Worm (Caenorhabditis elegans) whole organism, mixed stage, embryonic: ENCODE data around the gene C13A10.1.

Experiments used
- M03D4.4 ChIP-seq: sonication (generic microtip); optimal IDR thresholded peaks from 2 replicates; lab custom pipeline; 2017; ENCODE audit warnings: mild to moderate bottlenecking, missing genetic modification characterization, missing compliant biosample characterization
- bed-3 ChIP-seq: fragments of 200-800 bp; sonication (Bioruptor generic); optimal IDR thresholded peaks from 3 replicates; lab custom pipeline; 2018; ENCODE audit warnings: mild to moderate bottlenecking, missing genetic modification characterization, moderate library complexity, missing compliant biosample characterization
- blmp-1 ChIP-seq: fragments of 150-350 bp; optimal IDR thresholded peaks from 2 replicates; lab custom pipeline; 2014; ENCODE audit warnings: missing biosample characterization, missing genetic modification characterization
- ceh-39 ChIP-seq: fragments of 150-350 bp; optimal IDR thresholded peaks from 2 replicates; lab custom pipeline; 2014; ENCODE audit warnings: missing biosample characterization, missing genetic modification characterization
- ceh-43 ChIP-seq: fragments of 200-800 bp; sonication (Bioruptor generic); optimal IDR thresholded peaks from 2 replicates; lab custom pipeline; 2018; ENCODE audit warnings: mild to moderate bottlenecking, missing genetic modification characterization, moderate library complexity, missing compliant biosample characterization
- ceh-83 ChIP-seq: fragments of 200-800 bp; sonication (Bioruptor generic); optimal IDR thresholded peaks from 2 replicates; lab custom pipeline; 2018; ENCODE audit warnings: mild to moderate bottlenecking, missing genetic modification characterization, missing compliant biosample characterization
- cnd-1 ChIP-seq: fragments of 200-800 bp; sonication (Bioruptor generic); optimal IDR thresholded peaks from 2 replicates; lab custom pipeline; 2018; ENCODE audit warnings: mild to moderate bottlenecking, missing genetic modification characterization, missing compliant biosample characterization
- drap-1 ChIP-seq: fragments of 200-800 bp; sonication (Bioruptor generic); optimal IDR thresholded peaks from 3 replicates; lab custom pipeline; 2018; ENCODE audit warnings: mild to moderate bottlenecking, missing genetic modification characterization, missing compliant biosample characterization
- elt-1 ChIP-seq: sonication (generic microtip); optimal IDR thresholded peaks from 2 replicates; lab custom pipeline; 2017; ENCODE audit warnings: missing genetic modification characterization, mild to moderate bottlenecking, missing compliant biosample characterization, antibody characterized with exemption, moderate library complexity, borderline replicate concordance; ENCODE audit not compliant: insufficient read depth
- elt-3 ChIP-seq: fragments of 150-350 bp; optimal IDR thresholded peaks from 2 replicates; lab custom pipeline; 2014; ENCODE audit warnings: missing biosample characterization, missing genetic modification characterization
- flh-1 ChIP-seq: fragments of 200-800 bp; sonication (Bioruptor generic); optimal IDR thresholded peaks from 2 replicates; lab custom pipeline; 2018; ENCODE audit warnings: mild to moderate bottlenecking, missing genetic modification characterization, moderate library complexity, missing compliant biosample characterization
- ham-2 ChIP-seq: fragments of 200-800 bp; sonication (Bioruptor generic); optimal IDR thresholded peaks from 2 replicates; lab custom pipeline; 2018; ENCODE audit warnings: mild to moderate bottlenecking, missing genetic modification characterization, missing compliant biosample characterization
- hlh-1 ChIP-seq: fragments of 150-350 bp; optimal IDR thresholded peaks from 2 replicates; lab custom pipeline; 2014; ENCODE audit warnings: missing biosample characterization, missing genetic modification reagents, missing genetic modification characterization
- lin-13 ChIP-seq: fragments of 150-350 bp; optimal IDR thresholded peaks from 2 replicates; lab custom pipeline; 2014; ENCODE audit warnings: missing biosample characterization, missing genetic modification characterization
- mab-5 ChIP-seq: fragments of 150-350 bp; optimal IDR thresholded peaks from 2 replicates; lab custom pipeline; 2014; ENCODE audit warnings: missing biosample characterization, missing genetic modification characterization
- mep-1 ChIP-seq: fragments of 150-350 bp; optimal IDR thresholded peaks from 2 replicates; lab custom pipeline; 2017; ENCODE audit warnings: missing biosample characterization, missing genetic modification reagents, missing genetic modification characterization, inconsistent platforms
- mls-2 ChIP-seq: sonication (generic microtip); optimal IDR thresholded peaks from 2 replicates; lab custom pipeline; 2016; ENCODE audit warnings: mild to moderate bottlenecking, missing genetic modification characterization, moderate library complexity, missing compliant biosample characterization
- nhr-12 ChIP-seq: fragments of 150-350 bp; optimal IDR thresholded peaks from 2 replicates; lab custom pipeline; 2014; ENCODE audit warnings: missing biosample characterization, missing genetic modification characterization
- nhr-2 ChIP-seq: fragments of 150-350 bp; optimal IDR thresholded peaks from 2 replicates; lab custom pipeline; 2014; ENCODE audit warnings: missing biosample characterization, missing genetic modification characterization
- nhr-237 ChIP-seq: fragments of 150-350 bp; optimal IDR thresholded peaks from 2 replicates; lab custom pipeline; 2014; ENCODE audit warnings: missing biosample characterization, missing genetic modification characterization
- pha-4 ChIP-seq: fragments of 150-350 bp; optimal IDR thresholded peaks from 2 replicates; lab custom pipeline; 2018; ENCODE audit warnings: missing biosample characterization, missing genetic modification reagents, missing genetic modification characterization
- sem-2 ChIP-seq: fragments of 200-800 bp; sonication (Bioruptor generic); optimal IDR thresholded peaks from 2 replicates; lab custom pipeline; 2018; ENCODE audit warnings: mild to moderate bottlenecking, missing genetic modification characterization, missing compliant biosample characterization
- sptf-1 ChIP-seq: sonication (generic microtip); optimal IDR thresholded peaks from 2 replicates; lab custom pipeline; 2017; ENCODE audit warnings: mild to moderate bottlenecking, missing genetic modification characterization, moderate library complexity, missing compliant biosample characterization
- tbx-8 ChIP-seq: fragments of 200-800 bp; sonication (Bioruptor generic); optimal IDR thresholded peaks from 2 replicates; lab custom pipeline; 2018; ENCODE audit warnings: mild to moderate bottlenecking, missing genetic modification characterization, moderate library complexity, missing compliant biosample characterization
- unc-120 ChIP-seq: sonication (generic microtip); optimal IDR thresholded peaks from 2 replicates; lab custom pipeline; 2017; ENCODE audit warnings: missing genetic modification characterization, missing compliant biosample characterization; ENCODE audit not compliant: poor library complexity, severe bottlenecking
- unc-62 ChIP-seq: fragments of 150-350 bp; optimal IDR thresholded peaks from 2 replicates; lab custom pipeline; 2014; ENCODE audit warnings: missing biosample characterization, missing genetic modification reagents, missing genetic modification characterization
- zip-8 ChIP-seq: fragments of 150-350 bp; optimal IDR thresholded peaks from 2 replicates; lab custom pipeline; 2014; ENCODE audit warnings: missing biosample characterization, missing genetic modification characterization
- ztf-11 ChIP-seq: fragments of 150-350 bp; optimal IDR thresholded peaks from 2 replicates; lab custom pipeline; 2014; ENCODE audit warnings: missing biosample characterization, missing genetic modification characterization

C13A10.1 gene

DNA sequence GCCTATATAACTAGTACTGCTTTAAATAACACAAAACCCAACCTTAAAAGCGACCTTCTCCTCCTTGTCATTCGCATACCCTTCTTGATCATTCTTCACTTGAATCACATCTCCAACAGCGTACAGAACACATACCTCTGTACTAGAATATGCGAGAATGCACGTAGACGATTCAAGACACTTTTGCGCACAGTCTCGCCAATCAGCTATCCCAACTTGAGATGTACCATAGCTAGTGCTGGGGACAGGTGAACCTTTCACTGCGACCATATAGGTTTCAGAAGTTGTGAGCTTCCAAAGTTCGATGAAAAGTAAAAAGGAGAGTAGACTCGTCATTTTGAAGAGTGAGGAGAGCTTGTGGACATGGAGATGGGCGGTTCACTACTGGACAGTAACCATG is 42.3 kb upstream of the C13A10.1 start, which contains the start of gene F54D12.8:
Gene F54D12.8 (minus strand): TSS at position 336 of the 400 bp plus-strand sequence.
- no peak for TF ChIP-seq unc-62 (GFP tag; lab: Kevin White, UChicago)
- TF ChIP-seq, all 35 proteins: peak for 0

DNA sequence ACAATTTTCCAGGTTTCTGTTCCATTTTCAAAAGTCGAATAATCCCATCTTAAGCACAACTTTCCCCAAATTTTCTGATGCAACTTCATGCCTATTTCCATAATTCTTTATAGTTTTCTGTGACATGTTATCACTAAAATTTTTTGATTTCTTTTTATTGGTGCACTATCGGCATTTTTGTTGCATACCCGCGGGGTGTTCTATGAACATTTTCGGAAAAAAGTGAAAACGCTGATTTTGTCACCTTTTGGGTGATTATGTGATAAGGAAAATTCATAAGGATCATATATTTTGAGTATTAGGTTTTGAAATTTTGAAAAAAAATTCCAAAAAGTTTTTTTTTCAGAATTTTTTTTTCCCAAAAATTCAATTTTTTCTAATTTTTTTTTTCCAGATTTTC is 31.0 kb upstream of the C13A10.1 start, which contains the start of gene aat-7:
Gene aat-7 (plus strand): TSS at position 393 of the 400 bp plus-strand sequence.
- no peak for TF ChIP-seq ceh-83 (GFP tag; lab: Kevin White, UChicago)
- TF ChIP-seq ham-2 (GFP tag; lab: Kevin White, UChicago) = no peak
- no peak for TF ChIP-seq sptf-1 (tag; lab: Kevin White, UChicago)
- TF ChIP-seq nhr-237 (tag; lab: Kevin White, UChicago) = no peak
- no peak for TF ChIP-seq mab-5

DNA sequence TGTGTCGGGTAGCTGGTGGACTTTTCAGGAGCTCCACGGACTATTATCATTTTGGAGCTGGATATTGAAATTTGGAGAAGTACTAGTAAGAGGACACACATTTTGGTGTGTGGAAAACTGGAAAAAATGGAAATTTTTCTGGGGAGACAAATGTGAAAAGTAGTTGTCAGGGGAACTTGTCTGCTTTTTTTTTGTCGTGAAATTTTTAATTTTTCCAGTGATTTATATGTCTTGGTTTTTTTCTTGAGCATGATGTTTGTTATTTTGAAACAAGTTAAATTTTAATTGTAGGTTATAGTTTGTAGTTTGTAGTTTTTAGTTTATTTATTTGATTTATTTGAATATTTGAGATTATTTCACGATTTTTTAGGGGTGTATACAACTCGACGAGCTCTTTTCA is 29.8 kb upstream of the C13A10.1 start, which contains the start of gene F54D12.7:
Gene F54D12.7 (minus strand): TSS at position 101 of the 400 bp plus-strand sequence.
- TF ChIP-seq flh-1 (no peak), nhr-12 (no peak), mab-5 (no peak), lin-13 (tag; lab: Kevin White, UChicago) (no peak)

DNA sequence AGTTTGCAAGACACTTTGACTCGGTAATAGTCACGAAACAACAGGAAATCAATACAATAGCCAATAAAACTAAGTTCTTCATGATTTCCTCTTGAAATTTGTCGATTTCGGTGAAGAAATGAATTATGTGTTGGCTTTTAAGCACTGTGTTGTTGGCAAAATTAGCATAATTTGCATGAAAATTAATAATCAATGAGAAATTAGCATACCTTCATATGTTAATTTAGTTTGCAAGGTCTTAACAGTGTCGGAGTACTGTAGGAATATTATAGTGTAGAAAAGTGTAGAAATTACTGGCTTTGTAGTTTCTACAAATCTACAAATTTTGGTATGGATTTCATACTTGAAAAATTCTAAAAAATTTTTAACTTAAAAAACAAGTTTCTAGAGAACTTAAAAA is 26.2 kb upstream of the C13A10.1 start, which contains the start of gene F54D12.9:
Gene F54D12.9 (minus strand): TSS at position 101 of the 400 bp plus-strand sequence.
- TF ChIP-seq blmp-1 (tag; lab: Kevin White, UChicago) (peak; percentile 5), ceh-39 (tag; lab: Kevin White, UChicago) (no peak)

DNA sequence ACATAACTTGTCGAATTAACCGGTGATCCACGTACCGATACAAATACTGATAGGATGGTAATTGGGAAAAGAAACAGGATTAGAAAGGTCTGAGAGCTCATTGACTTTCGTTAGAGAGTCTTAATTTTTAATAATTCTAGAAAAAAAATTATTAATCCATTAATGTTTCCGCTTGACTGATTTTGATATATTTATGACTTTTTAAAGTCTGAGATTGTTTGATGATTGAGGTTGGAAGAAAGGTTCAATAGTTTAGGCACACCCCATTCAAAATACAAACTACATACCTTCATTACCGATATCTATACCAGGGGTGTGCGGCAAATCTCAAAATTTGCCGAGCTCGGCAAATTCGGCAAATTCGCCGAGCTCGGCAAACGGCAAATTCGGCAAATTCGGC is 22.8 kb upstream of the C13A10.1 start, which contains the start of gene F54D12.10:
Gene F54D12.10 (minus strand): TSS at position 101 of the 400 bp plus-strand sequence.
- no peak for TF ChIP-seq unc-62 (GFP tag; lab: Kevin White, UChicago)
- TF ChIP-seq ceh-83 (GFP tag; lab: Kevin White, UChicago) = no peak
- TF ChIP-seq M03D4.4 (tag; lab: Kevin White, UChicago) = no peak
- TF ChIP-seq cnd-1 (tag; lab: Kevin White, UChicago) = no peak
- TF ChIP-seq elt-1 (tag; lab: Kevin White, UChicago) = no peak
- TF ChIP-seq elt-3 (tag; lab: Kevin White, UChicago) = no peak
- no peak for TF ChIP-seq mep-1 (tag; lab: Kevin White, UChicago)
- no peak for TF ChIP-seq pha-4 (tag; lab: Kevin White, UChicago)
- TF ChIP-seq ceh-39 (tag; lab: Kevin White, UChicago) = no peak
- TF ChIP-seq nhr-2 (tag; lab: Kevin White, UChicago) = no peak
- no peak for TF ChIP-seq unc-120 (tag; lab: Kevin White, UChicago)
- TF ChIP-seq mls-2 = no peak
- TF ChIP-seq ceh-43 (GFP tag; lab: Kevin White, UChicago) = no peak
- TF ChIP-seq hlh-1 = no peak
- no peak for TF ChIP-seq drap-1 (GFP tag; lab: Kevin White, UChicago)
- TF ChIP-seq ham-2 (GFP tag; lab: Kevin White, UChicago) = no peak
- no peak for TF ChIP-seq tbx-8 (GFP tag; lab: Kevin White, UChicago)
- no peak for TF ChIP-seq nhr-12
- TF ChIP-seq zip-8 = no peak
- TF ChIP-seq flh-1 = no peak

DNA sequence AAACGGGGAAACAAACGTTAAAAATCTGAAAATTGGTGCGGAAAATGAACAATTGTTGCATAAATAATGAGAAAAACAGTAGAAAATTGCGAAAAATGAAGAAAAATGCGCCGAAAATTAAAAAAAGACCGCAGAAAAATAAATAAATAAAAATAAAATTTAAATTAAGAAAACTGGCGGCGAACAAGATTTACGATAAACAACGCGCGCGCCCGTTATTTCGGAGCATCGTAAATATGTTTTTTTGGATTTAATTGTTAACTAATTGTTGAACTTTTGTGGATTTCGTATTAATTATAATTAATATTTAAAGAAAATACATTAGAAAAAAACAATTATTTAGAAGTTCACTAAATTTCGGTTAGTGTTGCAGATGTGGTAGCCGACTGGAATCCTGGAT is 21.3 kb upstream of the C13A10.1 start:
- TF ChIP-seq bed-3 = no peak
- no peak for TF ChIP-seq nhr-2 (tag; lab: Kevin White, UChicago)
- no peak for TF ChIP-seq ztf-11 (tag; lab: Kevin White, UChicago)

DNA sequence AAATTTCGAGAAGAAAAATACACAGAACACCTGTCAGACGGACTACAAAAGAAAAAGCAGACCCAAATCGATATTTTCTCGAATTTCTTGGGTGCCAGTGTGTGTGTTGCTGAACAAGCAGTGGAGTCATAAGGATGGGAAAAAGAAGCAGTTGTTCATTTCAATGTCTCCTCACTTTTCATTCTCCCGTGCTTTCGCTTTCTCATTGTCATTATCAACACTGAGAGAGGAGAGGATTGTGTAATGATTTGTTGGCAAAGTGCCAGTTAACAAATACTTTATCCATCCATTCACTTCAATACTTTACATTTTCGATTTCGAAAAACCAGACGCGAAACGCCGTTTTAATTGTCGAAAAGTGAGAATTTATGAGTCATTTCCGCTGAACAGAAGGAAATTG is 20.2 kb upstream of the C13A10.1 start:
- TF ChIP-seq bed-3 = no peak
- no peak for TF ChIP-seq sem-2 (GFP tag; lab: Kevin White, UChicago)
- TF ChIP-seq unc-62 (GFP tag; lab: Kevin White, UChicago) = peak; percentile 26
- peak; percentile 95 for TF ChIP-seq hlh-1
- TF ChIP-seq pha-4 (tag; lab: Kevin White, UChicago) = no peak
- TF ChIP-seq unc-120 (tag; lab: Kevin White, UChicago) = peak; percentile 43
